Worm (Caenorhabditis elegans): Measurements from ENCODE around the gene cutl-15.

The cutl-15 gene

DNA sequence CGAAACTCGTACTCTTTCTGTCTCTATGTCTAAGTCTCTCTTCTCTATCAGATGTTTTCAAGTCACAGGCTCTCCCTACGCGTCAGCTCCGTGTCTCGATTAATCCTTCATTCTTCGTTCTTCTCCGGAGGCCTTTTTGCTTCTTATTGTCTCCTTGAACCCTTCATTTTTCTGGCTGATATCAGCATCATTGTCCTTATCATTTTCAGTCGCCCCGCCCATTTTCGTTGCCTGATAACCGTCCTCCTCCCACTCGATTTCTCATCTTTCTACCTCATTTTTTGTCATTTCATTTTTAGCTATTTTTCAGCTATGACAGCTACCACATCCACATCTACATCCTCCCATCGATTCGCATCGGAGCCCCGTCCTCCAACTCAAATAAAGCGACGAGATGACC is 25.3 kb downstream of the cutl-15 start, which contains the start of gene B0457.6:
Gene B0457.6 (plus strand): TSS at position 284 of the 400 bp plus-strand sequence.
- TF ChIP-seq drap-1 (GFP tag; optimal IDR thresholded peaks at IDR 0.05) (no peak), nhr-2 (tag; optimal IDR thresholded peaks at IDR 0.05) (no peak), mep-1 (tag; optimal IDR thresholded peaks at IDR 0.05) (no peak), unc-39 (tag; optimal IDR thresholded peaks at IDR 0.05) (no peak), sem-2 (GFP tag; optimal IDR thresholded peaks at IDR 0.05) (no peak), sptf-1 (tag; optimal IDR thresholded peaks at IDR 0.05) (no peak)

DNA sequence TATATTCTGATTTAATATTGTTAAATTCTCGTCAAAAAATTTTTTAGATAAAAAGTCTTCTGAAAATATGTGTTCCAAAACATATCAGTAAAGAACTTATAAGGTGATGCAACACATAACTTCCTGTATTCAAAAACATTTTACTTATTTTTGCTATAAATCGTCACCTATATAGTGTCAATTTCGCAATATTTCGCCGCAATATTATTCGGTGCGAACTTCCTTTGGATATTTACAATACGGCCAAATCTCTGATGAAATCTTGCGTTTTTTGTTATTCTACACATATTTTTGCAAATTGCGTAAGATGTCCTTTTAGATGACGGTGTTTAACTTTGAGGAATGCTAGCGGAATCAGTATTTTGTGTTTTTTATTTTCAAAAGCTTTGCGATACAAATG is 26.0 kb downstream of the cutl-15 start:
- no peak for TF ChIP-seq ham-2 (GFP tag; optimal IDR thresholded peaks at IDR 0.05)
- TF ChIP-seq ceh-39 (tag; optimal IDR thresholded peaks at IDR 0.05) = no peak
- no peak for TF ChIP-seq snpc-4 (tag; optimal IDR thresholded peaks at IDR 0.05)
- no peak for TF ChIP-seq flh-1 (GFP tag; optimal IDR thresholded peaks at IDR 0.05)
- TF ChIP-seq unc-39 (tag; optimal IDR thresholded peaks at IDR 0.05) = no peak
- no peak for TF ChIP-seq unc-62 (GFP tag; optimal IDR thresholded peaks at IDR 0.05)
- no peak for TF ChIP-seq ztf-11 (tag; optimal IDR thresholded peaks at IDR 0.05)
- no peak for TF ChIP-seq ces-1 (GFP tag; optimal IDR thresholded peaks at IDR 0.05)
- TF ChIP-seq unc-120 (tag; optimal IDR thresholded peaks at IDR 0.05; ENCODE audit: poor library complexity, severe bottlenecking) = no peak
- TF ChIP-seq zip-8 (tag; optimal IDR thresholded peaks at IDR 0.05) = no peak
- TF ChIP-seq elt-1 (tag; optimal IDR thresholded peaks at IDR 0.05; ENCODE audit: borderline replicate concordance, insufficient read depth) = no peak
- TF ChIP-seq lsy-2 (tag; optimal IDR thresholded peaks at IDR 0.05) = no peak

DNA sequence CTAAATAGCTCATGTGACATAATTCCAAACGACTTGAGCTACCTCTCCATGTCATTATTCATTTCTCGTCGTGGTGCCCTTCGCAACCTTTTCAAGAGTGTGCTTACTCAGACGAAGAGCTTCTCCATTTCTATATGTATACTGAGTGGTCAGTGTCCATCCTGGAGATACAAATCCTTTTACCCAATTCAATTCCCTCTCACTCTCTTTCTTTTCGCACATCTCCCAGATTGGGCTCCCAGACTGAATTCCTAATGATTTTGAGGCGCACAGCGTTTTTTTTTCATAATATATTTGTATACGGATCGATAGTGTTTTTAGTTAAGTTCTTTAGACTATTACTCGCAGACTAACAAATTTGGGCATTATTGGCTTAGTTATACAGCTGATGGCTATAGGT is 26.5 kb downstream of the cutl-15 start:
- peak; percentile 77 for TF ChIP-seq ces-1 (GFP tag; optimal IDR thresholded peaks at IDR 0.05)
- no peak for TF ChIP-seq lin-13 (tag; optimal IDR thresholded peaks at IDR 0.05)
- TF ChIP-seq ceh-39 (tag; optimal IDR thresholded peaks at IDR 0.05) = no peak
- no peak for TF ChIP-seq nhr-12 (tag; optimal IDR thresholded peaks at IDR 0.05)
- no peak for TF ChIP-seq elt-1 (tag; optimal IDR thresholded peaks at IDR 0.05; ENCODE audit: borderline replicate concordance, insufficient read depth)
- no peak for TF ChIP-seq hlh-1 (tag; optimal IDR thresholded peaks at IDR 0.05)
- no peak for TF ChIP-seq tbx-8 (GFP tag; optimal IDR thresholded peaks at IDR 0.05)

DNA sequence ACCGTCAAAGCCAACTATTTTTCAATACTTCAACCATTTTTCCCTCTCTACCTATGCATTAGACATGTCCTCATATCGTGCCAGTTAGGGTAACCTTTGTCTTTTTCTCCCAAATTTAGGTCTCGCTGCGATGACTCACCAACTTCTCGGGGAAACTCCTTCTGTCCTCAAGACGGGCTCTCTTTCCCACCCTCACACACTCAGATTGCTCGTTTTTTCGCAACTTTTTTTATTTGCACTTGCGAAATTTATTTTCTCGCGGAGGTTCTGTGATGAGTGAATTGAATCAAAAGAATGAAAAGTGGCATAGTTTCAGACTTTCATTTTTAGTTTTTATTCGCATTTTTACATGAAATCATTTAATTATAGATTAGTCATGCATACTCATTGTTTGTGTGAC is 27.2 kb downstream of the cutl-15 start:
- TF ChIP-seq tbx-8 (GFP tag; optimal IDR thresholded peaks at IDR 0.05) (no peak), pha-4 (tag; optimal IDR thresholded peaks at IDR 0.05) (no peak), elt-3 (tag; optimal IDR thresholded peaks at IDR 0.05) (no peak), nhr-237 (tag; optimal IDR thresholded peaks at IDR 0.05) (no peak), ces-1 (GFP tag; optimal IDR thresholded peaks at IDR 0.05) (no peak), nhr-12 (tag; optimal IDR thresholded peaks at IDR 0.05) (no peak), ztf-11 (tag; optimal IDR thresholded peaks at IDR 0.05) (no peak), unc-39 (tag; optimal IDR thresholded peaks at IDR 0.05) (no peak)

DNA sequence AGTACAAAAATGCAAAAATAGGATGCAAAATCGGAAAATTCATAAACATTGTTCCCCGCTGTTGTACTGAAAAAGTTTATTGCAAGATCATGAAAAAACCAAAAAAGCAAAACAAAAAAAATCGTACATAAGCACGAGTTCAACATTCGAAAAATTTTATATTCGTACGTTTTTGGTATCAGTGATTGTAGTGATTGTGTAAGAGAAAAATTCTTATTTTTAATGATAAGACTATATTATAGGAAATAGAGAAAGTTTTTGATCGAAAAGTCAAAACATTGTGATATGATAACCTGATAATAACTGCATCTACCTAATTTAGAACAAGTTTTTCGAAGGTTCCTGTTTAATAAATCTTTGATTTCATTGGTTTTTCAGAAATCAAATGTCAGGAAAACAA is 30.1 kb downstream of the cutl-15 start:
- no peak for TF ChIP-seq unc-62 (GFP tag; optimal IDR thresholded peaks at IDR 0.05)
- no peak for TF ChIP-seq bed-3 (GFP tag; optimal IDR thresholded peaks at IDR 0.05)
- TF ChIP-seq ceh-83 (GFP tag; optimal IDR thresholded peaks at IDR 0.05) = no peak
- TF ChIP-seq ceh-43 (GFP tag; optimal IDR thresholded peaks at IDR 0.05) = no peak
- no peak for TF ChIP-seq elt-1 (tag; optimal IDR thresholded peaks at IDR 0.05; ENCODE audit: borderline replicate concordance, insufficient read depth)
- no peak for TF ChIP-seq ceh-39 (tag; optimal IDR thresholded peaks at IDR 0.05)
- TF ChIP-seq elt-3 (tag; optimal IDR thresholded peaks at IDR 0.05) = no peak
- TF ChIP-seq pha-4 (tag; optimal IDR thresholded peaks at IDR 0.05) = no peak

DNA sequence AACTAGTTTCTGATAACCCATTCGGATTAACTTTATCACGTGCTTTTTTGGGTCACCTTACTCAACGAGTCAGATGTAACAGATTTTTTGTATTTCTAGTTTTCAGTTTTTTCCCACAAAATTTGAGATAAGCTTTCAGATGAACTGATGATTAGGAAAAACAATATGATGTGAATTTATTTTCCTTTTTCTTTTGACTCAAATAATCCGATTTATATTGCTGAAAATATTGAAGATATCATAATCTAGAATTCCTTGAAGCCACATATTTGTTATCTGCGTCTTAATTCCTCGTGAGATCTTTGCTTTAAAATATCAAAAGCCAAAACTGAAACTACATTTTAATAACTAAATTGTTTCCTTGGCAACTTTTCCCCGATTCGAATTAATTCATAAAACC is 30.8 kb downstream of the cutl-15 start:
- TF ChIP-seq lin-32 (GFP tag; optimal IDR thresholded peaks at IDR 0.05) = no peak
- TF ChIP-seq pha-4 (tag; optimal IDR thresholded peaks at IDR 0.05) = no peak
- no peak for TF ChIP-seq unc-39 (tag; optimal IDR thresholded peaks at IDR 0.05)
- TF ChIP-seq ham-2 (GFP tag; optimal IDR thresholded peaks at IDR 0.05) = no peak
- no peak for TF ChIP-seq hlh-1 (tag; optimal IDR thresholded peaks at IDR 0.05)
- TF ChIP-seq flh-1 (GFP tag; optimal IDR thresholded peaks at IDR 0.05) = no peak
- TF ChIP-seq lsy-2 (tag; optimal IDR thresholded peaks at IDR 0.05) = no peak
- TF ChIP-seq nhr-12 (tag; optimal IDR thresholded peaks at IDR 0.05) = no peak
- no peak for TF ChIP-seq ztf-11 (tag; optimal IDR thresholded peaks at IDR 0.05)

All from whole organism, mixed stage, embryonic.